Worm (Caenorhabditis elegans): Measurements from ENCODE around the gene fipr-5.

DNA sequence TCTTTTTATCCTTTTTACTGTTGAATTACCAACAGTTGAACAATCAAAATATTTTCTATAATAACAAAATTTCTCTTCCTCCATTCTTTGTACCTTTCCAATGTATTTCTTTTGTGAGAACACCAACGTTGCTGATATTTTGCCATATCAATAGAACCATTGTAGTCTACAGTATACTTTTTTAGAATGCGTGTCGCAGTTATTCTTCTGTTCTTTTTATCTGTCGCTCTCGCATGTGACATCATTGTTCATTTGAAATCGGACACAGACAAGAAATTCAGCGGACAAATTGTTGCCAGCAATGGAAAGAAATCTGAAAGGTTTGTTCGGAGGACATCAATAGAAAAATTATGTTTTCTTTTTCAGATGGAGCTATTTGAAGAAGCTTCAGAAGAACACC is 19.3 kb downstream of the fipr-5 start, which contains the start of gene ZK856.7:
- TF ChIP-seq him-1 (tag; optimal IDR thresholded peaks at IDR 0.05) (no peak), zfh-2 (GFP tag; conservative IDR thresholded peaks at IDR 0.05) (no peak), ceh-27 (GFP tag; optimal IDR thresholded peaks at IDR 0.05) (no peak), ets-4 (GFP tag; optimal IDR thresholded peaks at IDR 0.05) (no peak), dox-1 (GFP tag; IDR thresholded peaks at IDR 0.05) (no peak), pha-4 (tag; optimal IDR thresholded peaks at IDR 0.05) (no peak), snpc-4 (GFP tag; optimal IDR thresholded peaks at IDR 0.05) (no peak), snpc-4 (tag; optimal IDR thresholded peaks at IDR 0.05) (no peak), ama-1 (optimal IDR thresholded peaks at IDR 0.05) (no peak), ama-1 (GFP tag; optimal IDR thresholded peaks at IDR 0.05) (peak in 1 of 2 experiments; percentile 7), lir-1 (GFP tag; conservative IDR thresholded peaks at IDR 0.05) (no peak), ztf-6 (GFP tag; IDR thresholded peaks at IDR 0.05) (no peak)
